Fruit fly (Drosophila melanogaster) whole organism, wandering third instar larva: ENCODE data around the gene sing.

Experiments used
- Dfd ChIP-seq: fragments of >200 bp; optimal IDR thresholded peaks from 2 replicates; lab custom pipeline; 2017; ENCODE audit warnings: missing biosample characterization, missing genetic modification characterization
- lola ChIP-seq: fragments of >200 bp; optimal IDR thresholded peaks from 2 replicates; lab custom pipeline; 2017; ENCODE audit warnings: missing biosample characterization, missing genetic modification characterization
- usp ChIP-seq: fragments of >200 bp; optimal IDR thresholded peaks from 2 replicates; lab custom pipeline; 2017; ENCODE audit warnings: missing biosample characterization, missing genetic modification characterization

DNA sequence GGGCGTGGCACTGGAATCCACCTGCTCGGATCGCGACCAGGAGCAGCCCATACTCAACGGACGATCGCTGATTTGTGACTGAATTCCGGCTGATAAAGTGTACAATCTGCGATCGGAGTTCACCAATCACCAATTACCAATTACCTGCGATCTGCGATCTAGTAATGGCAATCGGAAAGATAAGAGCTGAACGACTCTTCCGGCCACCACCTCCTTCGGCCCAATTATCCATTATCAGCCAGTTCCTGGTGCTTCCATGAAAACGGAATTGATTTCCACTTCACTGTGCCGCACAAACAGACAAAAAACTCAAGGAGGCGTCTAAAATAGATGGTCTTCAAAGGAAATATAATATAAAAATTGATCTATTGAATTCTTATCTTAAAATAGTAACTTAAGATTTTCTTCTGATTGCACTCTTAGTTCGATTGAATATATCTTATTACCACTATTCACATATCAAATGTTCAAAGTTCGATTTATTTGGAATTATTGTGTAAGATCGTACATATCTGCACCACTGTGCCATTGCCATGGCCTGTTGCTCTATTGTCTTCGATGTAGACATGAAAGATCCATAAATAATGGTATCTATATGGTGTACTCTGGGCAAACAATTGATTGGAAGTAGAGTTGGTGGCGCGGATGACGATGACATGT lies 14.6 kb upstream of the sing start, which contains the start of gene CG15865:
- TF ChIP-seq usp (GFP tag; lab: Kevin White, UChicago) (no peak), Dfd (GFP tag; lab: Kevin White, UChicago) (no peak), lola (GFP tag; lab: Kevin White, UChicago) (no peak)
